Worm (Caenorhabditis elegans): ENCODE measurements around the gene otpl-3.

DNA sequence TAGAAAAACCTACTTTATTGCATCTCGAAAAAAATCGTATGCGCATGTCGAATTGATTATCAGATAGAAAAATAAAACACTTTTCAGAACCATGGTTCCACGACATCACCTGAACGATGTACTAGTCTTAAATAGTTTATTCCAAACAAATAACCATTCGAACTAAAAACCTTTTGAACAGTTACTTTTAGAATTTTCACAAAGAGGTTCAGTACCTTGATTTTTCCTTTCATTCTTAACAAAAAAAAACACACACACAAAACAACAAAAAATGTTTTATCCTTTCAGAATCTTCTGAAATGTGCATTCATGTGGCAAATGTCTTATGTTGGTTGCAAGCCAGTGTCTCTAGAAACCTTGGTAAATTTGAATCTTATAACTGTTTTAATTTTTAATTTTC, 49.8 kb downstream of the otpl-3 start, which contains the start of gene F41C6.4:
- TF ChIP-seq ZK546.5 (tag; optimal IDR thresholded peaks at IDR 0.05) (no peak), nhr-28 (tag; optimal IDR thresholded peaks at IDR 0.05) (no peak), ceh-82 (tag; optimal IDR thresholded peaks at IDR 0.05) (no peak), ztf-4 (tag; optimal IDR thresholded peaks at IDR 0.05) (no peak), lsy-12 (tag; optimal IDR thresholded peaks at IDR 0.05) (no peak), nhr-77 (tag; optimal IDR thresholded peaks at IDR 0.05) (no peak), elt-2 (tag; optimal IDR thresholded peaks at IDR 0.05) (no peak), R02D3.7 (tag; optimal IDR thresholded peaks at IDR 0.05) (no peak), nhr-23 (tag; optimal IDR thresholded peaks at IDR 0.05) (no peak), mdl-1 (tag; optimal IDR thresholded peaks at IDR 0.05) (no peak), ceh-16 (tag; optimal IDR thresholded peaks at IDR 0.05) (no peak), pha-4 (tag; optimal IDR thresholded peaks at IDR 0.05) (no peak)
